Worm (Caenorhabditis elegans) whole organism, L2 larva: ENCODE data around the gene sri-25.
A peak's percentile ranks its signal among the peaks of the same experiment; 100 is the strongest.

Experiments
- C34F6.9 ChIP-seq: fragments of 150-350 bp; optimal IDR thresholded peaks from 2 replicates; lab custom pipeline; 2014; ENCODE audit warnings: missing biosample characterization, missing genetic modification characterization
- R02D3.7 ChIP-seq: fragments of 150-350 bp; optimal IDR thresholded peaks from 2 replicates; lab custom pipeline; 2014; ENCODE audit warnings: missing biosample characterization, missing genetic modification characterization
- Y55F3AM.14 ChIP-seq: fragments of 200-800 bp; sonication (Bioruptor generic); optimal IDR thresholded peaks from 2 replicates; lab custom pipeline; 2018; ENCODE audit warnings: mild to moderate bottlenecking, missing genetic modification characterization, missing compliant biosample characterization
- crh-2 ChIP-seq: sonication (generic microtip); optimal IDR thresholded peaks from 2 replicates; lab custom pipeline; 2017; ENCODE audit warnings: missing biosample characterization, missing genetic modification characterization
- dmd-4 ChIP-seq: sonication (generic microtip); optimal IDR thresholded peaks from 2 replicates; lab custom pipeline; 2017; ENCODE audit warnings: missing biosample characterization, missing genetic modification characterization
- egl-27 ChIP-seq: sonication (generic microtip); optimal IDR thresholded peaks from 3 replicates; lab custom pipeline; 2017; ENCODE audit warnings: missing biosample characterization, missing genetic modification reagents, missing genetic modification characterization
- elt-1 ChIP-seq: fragments of 150-350 bp; optimal IDR thresholded peaks from 2 replicates; lab custom pipeline; 2014; ENCODE audit warnings: missing biosample characterization, missing genetic modification characterization
- elt-3 ChIP-seq: sonication (generic microtip); optimal IDR thresholded peaks from 2 replicates; lab custom pipeline; 2017; ENCODE audit warnings: missing biosample characterization, missing genetic modification characterization
- fos-1 ChIP-seq: fragments of 150-350 bp; optimal IDR thresholded peaks from 2 replicates; lab custom pipeline; 2014; ENCODE audit warnings: missing biosample characterization, missing genetic modification characterization
- gmeb-1 ChIP-seq: fragments of 150-350 bp; optimal IDR thresholded peaks from 2 replicates; lab custom pipeline; 2014; ENCODE audit warnings: missing biosample characterization, missing genetic modification characterization
- lin-11 ChIP-seq: fragments of 150-350 bp; sonication (generic microtip); optimal IDR thresholded peaks from 2 replicates; lab custom pipeline; 2014; ENCODE audit warnings: missing biosample characterization, missing genetic modification characterization, inconsistent platforms, mixed read lengths
- mbf-1 ChIP-seq: sonication (generic microtip); optimal IDR thresholded peaks from 2 replicates; lab custom pipeline; 2017; ENCODE audit warnings: missing biosample characterization, missing genetic modification characterization
- nhr-10 ChIP-seq: sonication (generic microtip); optimal IDR thresholded peaks from 2 replicates; lab custom pipeline; 2017; ENCODE audit warnings: missing biosample characterization, missing genetic modification characterization
- nhr-129 ChIP-seq: fragments of 150-350 bp; optimal IDR thresholded peaks from 2 replicates; lab custom pipeline; 2014; ENCODE audit warnings: missing biosample characterization, missing genetic modification characterization
- nhr-21 ChIP-seq: fragments of 150-350 bp; optimal IDR thresholded peaks from 2 replicates; lab custom pipeline; 2014; ENCODE audit warnings: missing biosample characterization, missing genetic modification characterization
- nhr-237 ChIP-seq: fragments of 150-350 bp; optimal IDR thresholded peaks from 2 replicates; lab custom pipeline; 2014; ENCODE audit warnings: missing biosample characterization, missing genetic modification characterization
- peb-1 ChIP-seq: fragments of 150-350 bp; optimal IDR thresholded peaks from 2 replicates; lab custom pipeline; 2014; ENCODE audit warnings: missing biosample characterization, missing genetic modification characterization
- sem-4 ChIP-seq: fragments of 150-350 bp; optimal IDR thresholded peaks from 2 replicates; lab custom pipeline; 2014; ENCODE audit warnings: missing biosample characterization, missing genetic modification reagents, missing genetic modification characterization
- skn-1 ChIP-seq: sonication (generic microtip); optimal IDR thresholded peaks from 2 replicates; lab custom pipeline; 2017; ENCODE audit warnings: missing biosample characterization, missing genetic modification characterization
- sma-3 ChIP-seq: sonication (generic microtip); optimal IDR thresholded peaks from 2 replicates; lab custom pipeline; 2016; ENCODE audit warnings: missing genetic modification reagents, missing genetic modification characterization, missing compliant biosample characterization
- sma-9 ChIP-seq, 2 experiments: fragments of 150-350 bp in 1 of 2; sonication (generic microtip) in 1 of 2; optimal IDR thresholded peaks; 2 replicates each; lab custom pipeline; 2014 to 2016; ENCODE audit warnings: missing genetic modification characterization in 2 of 2, mild to moderate bottlenecking in 1 of 2, missing biosample characterization in 1 of 2, missing compliant biosample characterization in 1 of 2, missing genetic modification reagents in 1 of 2, moderate library complexity in 1 of 2
- snpc-4 ChIP-seq: fragments of 150-350 bp; optimal IDR thresholded peaks from 2 replicates; lab custom pipeline; 2014; ENCODE audit warnings: missing biosample characterization, missing genetic modification characterization
- unc-39 ChIP-seq: fragments of 150-350 bp; optimal IDR thresholded peaks from 2 replicates; lab custom pipeline; 2014; ENCODE audit warnings: missing biosample characterization, missing genetic modification characterization
- unc-55 ChIP-seq: fragments of 150-350 bp; sonication (generic microtip); optimal IDR thresholded peaks from 3 replicates; lab custom pipeline; 2014; ENCODE audit warnings: missing biosample characterization, missing genetic modification reagents, missing genetic modification characterization
- unc-62 ChIP-seq: fragments of 150-350 bp; optimal IDR thresholded peaks from 2 replicates; lab custom pipeline; 2014; ENCODE audit warnings: missing biosample characterization, missing genetic modification reagents, missing genetic modification characterization
- ztf-11 ChIP-seq: sonication (generic microtip); optimal IDR thresholded peaks from 2 replicates; lab custom pipeline; 2017; ENCODE audit warnings: missing biosample characterization, missing genetic modification characterization
- ztf-4 ChIP-seq: fragments of 150-350 bp; optimal IDR thresholded peaks from 2 replicates; lab custom pipeline; 2014; ENCODE audit warnings: missing biosample characterization, missing genetic modification characterization

Gene sri-25

ce11 chrV:15216705-15217104 is at the start of gene sri-25:
TSS of gene sri-25 (plus strand) at chrV:15217005.
- TF ChIP-seq elt-3 (tag; lab: Kevin White, UChicago) (no peak), unc-39 (tag; lab: Kevin White, UChicago) (no peak), ztf-11 (no peak), nhr-237 (tag; lab: Kevin White, UChicago) (no peak), lin-11 (tag; lab: Kevin White, UChicago) (no peak), snpc-4 (tag; lab: Kevin White, UChicago) (no peak), unc-55 (GFP tag; lab: Kevin White, UChicago) (no peak), dmd-4 (tag; lab: Kevin White, UChicago) (no peak), nhr-10 (tag; lab: Kevin White, UChicago) (no peak), egl-27 (tag; lab: Kevin White, UChicago) (no peak)

- TF ChIP-seq nhr-129 = peak; percentile 13
Measured at ce11 chrV:15168018-15168417, 48.8 kb upstream of the sri-25 start.

DNA sequence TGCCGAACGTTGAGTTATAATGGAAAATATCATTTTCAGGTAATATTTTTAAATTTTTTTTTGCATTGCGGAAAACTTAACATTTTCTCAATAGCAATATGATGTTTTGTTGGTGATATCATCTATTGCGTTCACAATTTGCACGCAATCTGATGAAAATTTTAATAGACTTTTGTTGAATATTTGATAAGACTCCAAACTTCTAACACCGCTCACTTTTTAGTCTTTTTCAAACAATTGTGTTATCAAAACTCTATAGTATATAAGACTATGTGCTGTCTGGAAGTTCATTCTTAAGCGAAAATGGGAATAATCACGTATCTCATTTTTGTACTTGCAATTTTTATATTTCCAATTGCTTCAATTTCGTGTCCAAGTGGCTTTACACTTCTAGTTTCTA is 41.3 kb upstream of the sri-25 start, which contains the start of gene clec-47:
Gene clec-47 (plus strand): TSS at position 301 of the 400 bp plus-strand sequence.
- TF ChIP-seq crh-2 (tag; lab: Kevin White, UChicago) = no peak
- no peak for TF ChIP-seq unc-62 (GFP tag; lab: Kevin White, UChicago)

DNA sequence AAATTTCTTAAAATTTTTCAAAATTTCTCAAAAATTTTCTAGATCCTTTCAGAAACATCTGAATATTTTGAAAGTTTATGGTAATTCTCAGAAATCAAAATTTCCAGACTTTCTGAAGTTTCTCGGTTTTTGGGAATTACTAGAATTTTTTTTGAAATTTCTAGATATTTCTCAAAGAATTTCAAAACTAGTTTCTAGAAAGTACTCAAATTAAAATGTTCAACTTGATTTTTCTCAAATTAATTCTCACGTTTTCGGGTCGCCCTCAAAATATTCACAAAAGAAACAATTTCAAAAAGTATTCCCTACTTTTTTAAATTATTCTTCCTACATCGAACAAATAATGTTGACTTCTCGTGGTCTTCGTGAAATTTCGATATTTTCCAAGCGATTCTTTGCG is 37.0 kb upstream of the sri-25 start, which contains the start of gene T09F5.10:
Gene T09F5.10 (plus strand): TSS at position 301 of the 400 bp plus-strand sequence.
- TF ChIP-seq elt-1 (no peak), peb-1 (no peak), ztf-4 (tag; lab: Kevin White, UChicago) (no peak), fos-1 (tag; lab: Kevin White, UChicago) (no peak), unc-55 (GFP tag; lab: Kevin White, UChicago) (no peak), Y55F3AM.14 (GFP tag; lab: Kevin White, UChicago) (no peak), sma-3 (GFP tag; lab: Kevin White, UChicago) (no peak), mbf-1 (tag; lab: Kevin White, UChicago) (no peak), C34F6.9 (tag; lab: Kevin White, UChicago) (no peak)

ce11 chrV:15181899-15182298 is 34.9 kb upstream of the sri-25 start:
- TF ChIP-seq nhr-21 = peak; percentile 21
- no peak for TF ChIP-seq gmeb-1 (tag; lab: Kevin White, UChicago)
- TF ChIP-seq, all 48 proteins: peak for 1

DNA sequence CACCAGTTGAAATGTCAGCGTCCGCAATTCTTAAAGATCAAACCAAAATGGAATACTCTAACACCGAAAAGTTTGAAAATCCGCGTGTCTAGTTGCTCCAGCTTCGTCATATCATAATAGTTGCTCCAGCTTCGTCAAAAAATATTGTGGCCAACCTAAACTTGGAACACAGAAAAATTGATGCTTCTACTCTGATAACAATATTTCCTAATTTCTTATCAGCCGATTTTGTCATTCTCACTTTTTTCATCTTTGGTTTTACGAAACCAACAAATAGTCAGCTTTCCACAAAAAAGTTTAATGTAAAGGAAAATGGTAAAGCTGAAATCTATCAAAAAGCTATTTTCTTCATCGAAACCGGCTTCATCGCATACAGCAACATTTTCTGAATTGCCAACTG is 34.4 kb upstream of the sri-25 start, which contains the start of gene fbxa-84:
Gene fbxa-84 (plus strand): TSS at position 34 of the 400 bp plus-strand sequence.
- TF ChIP-seq sem-4 (tag; lab: Kevin White, UChicago) (no peak), fos-1 (tag; lab: Kevin White, UChicago) (peak; percentile 67)

DNA sequence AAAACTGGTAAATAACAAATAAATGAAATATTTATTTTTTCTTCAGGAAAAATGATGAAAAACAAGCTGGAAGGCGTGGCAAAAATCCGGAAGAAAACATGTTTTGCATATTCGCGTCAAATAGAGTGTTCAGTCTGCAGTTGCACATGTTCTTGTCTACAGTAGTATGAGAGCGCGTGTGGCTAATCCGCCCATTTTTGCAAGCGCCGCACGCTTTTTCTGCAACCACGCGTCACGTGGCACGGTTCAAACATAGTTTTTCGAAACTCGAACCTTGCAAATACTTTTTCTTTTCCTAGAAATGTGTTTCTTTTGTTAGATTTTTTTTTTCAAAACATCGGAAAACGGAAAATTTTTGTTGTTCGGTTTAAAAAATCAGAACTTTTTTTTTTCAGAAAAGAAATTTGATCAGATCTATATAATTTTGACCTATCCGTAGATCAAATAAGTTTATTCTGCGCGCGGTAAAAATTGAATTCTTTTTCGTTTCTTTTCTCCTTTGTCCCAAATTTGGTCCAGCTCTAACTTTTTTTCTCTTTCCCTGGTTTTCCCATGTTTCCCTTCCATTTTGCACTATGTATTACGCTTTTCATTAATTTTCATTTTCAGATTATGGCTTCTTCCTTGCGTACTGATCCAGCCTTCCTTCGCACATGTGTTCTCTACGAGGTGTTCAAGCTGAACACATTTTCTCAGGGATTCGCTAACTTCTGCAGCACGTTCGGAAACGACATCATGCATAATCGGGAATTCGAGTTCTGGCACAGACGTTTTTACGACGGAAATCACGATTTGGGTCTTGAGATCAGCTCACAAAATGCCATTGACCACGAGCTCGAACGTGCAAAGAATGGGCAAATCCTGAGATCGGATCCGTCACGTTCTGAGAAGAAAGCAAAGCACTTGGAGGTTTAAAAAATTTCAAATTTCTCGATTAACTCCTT is 32.4 kb upstream of the sri-25 start, which contains the start of gene Y75B12B.1:
Gene Y75B12B.1 (plus strand): TSS at position 603 of the 944 bp plus-strand sequence.
- no peak for TF ChIP-seq skn-1 (tag; lab: Kevin White, UChicago)
- TF ChIP-seq R02D3.7 (tag; lab: Kevin White, UChicago) = no peak
- TF ChIP-seq ztf-11 = no peak
- no peak for TF ChIP-seq sma-9 (GFP tag; optimal IDR thresholded peaks at IDR 0.05; lab: Kevin White, UChicago)
- TF ChIP-seq sma-9 (tag; optimal IDR thresholded peaks at IDR 0.05; lab: Kevin White, UChicago) = no peak
- no peak for TF ChIP-seq peb-1
- TF ChIP-seq, all 48 proteins: peak for 0
